Fruit fly (Drosophila melanogaster): ENCODE measurements around the gene alpha-Est4.

The alpha-Est4 gene

dm6 chr3R:7514232-7514863 lies 24.1 kb downstream of the alpha-Est4 start (continued):
- TF ChIP-seq inv (GFP tag; IDR thresholded peaks at IDR 0.05; ENCODE audit: partially characterized antibody) (no peak), sd (tag; optimal IDR thresholded peaks at IDR 0.05) (peak; percentile 51), CG31365 (tag; optimal IDR thresholded peaks at IDR 0.05) (no peak), CG5953 (GFP tag; IDR thresholded peaks at IDR 0.05) (no peak), exex (tag; optimal IDR thresholded peaks at IDR 0.05) (peak; percentile 85), Myb (GFP tag; optimal IDR thresholded peaks at IDR 0.05) (no peak), CG13287 (GFP tag; IDR thresholded peaks at IDR 0.05; ENCODE audit: partially characterized antibody) (no peak), Scr (GFP tag; IDR thresholded peaks at IDR 0.05; ENCODE audit: partially characterized antibody) (no peak), HLHmδ (GFP tag; optimal IDR thresholded peaks at IDR 0.05) (no peak), psq (GFP tag; optimal IDR thresholded peaks at IDR 0.05) (no peak), CG34376 (GFP tag; optimal IDR thresholded peaks at IDR 0.05) (peak; percentile 74), Dfd (GFP tag; optimal IDR thresholded peaks at IDR 0.05) (no peak), pb (GFP tag; optimal IDR thresholded peaks at IDR 0.05) (no peak), Doc3 (GFP tag; IDR thresholded peaks at IDR 0.05; ENCODE audit: partially characterized antibody) (no peak), CG9797 (GFP tag; optimal IDR thresholded peaks at IDR 0.05) (no peak), CG10366 (GFP tag; IDR thresholded peaks at IDR 0.05) (no peak), sqz (GFP tag; optimal IDR thresholded peaks at IDR 0.05) (no peak), CG14667 (GFP tag; IDR thresholded peaks at IDR 0.05) (no peak), hkb (optimal IDR thresholded peaks at IDR 0.05) (no peak), hkb (GFP tag; IDR thresholded peaks at IDR 0.05) (no peak), CG17385 (GFP tag; optimal IDR thresholded peaks at IDR 0.05) (no peak), seq (GFP tag; IDR thresholded peaks at IDR 0.05) (no peak), lab (GFP tag; optimal IDR thresholded peaks at IDR 0.05) (peak; percentile 17), CG10979 (tag; optimal IDR thresholded peaks at IDR 0.05) (no peak)

- no peak for TF ChIP-seq Gug (GFP tag; IDR thresholded peaks at IDR 0.05)
- TF ChIP-seq zfh2 (GFP tag; optimal IDR thresholded peaks at IDR 0.05): no peak
- peak; percentile 21 for TF ChIP-seq stwl (tag; optimal IDR thresholded peaks at IDR 0.05)
- no peak for TF ChIP-seq CG34422 (GFP tag; IDR thresholded peaks at IDR 0.05)
- no peak for TF ChIP-seq Side (GFP tag; optimal IDR thresholded peaks at IDR 0.05)
- no peak for TF ChIP-seq CG7963 (GFP tag; IDR thresholded peaks at IDR 0.05; ENCODE audit: partially characterized antibody)
- no peak for TF ChIP-seq CG11247 (GFP tag; IDR thresholded peaks at IDR 0.05)
- TF ChIP-seq CrebB (tag; optimal IDR thresholded peaks at IDR 0.05): no peak
- no peak for TF ChIP-seq otp (GFP tag; IDR thresholded peaks at IDR 0.05)
- TF ChIP-seq CG12155 (GFP tag; optimal IDR thresholded peaks at IDR 0.05): no peak
- TF ChIP-seq lilli (GFP tag; optimal IDR thresholded peaks at IDR 0.05): no peak
- no peak for TF ChIP-seq fd3F (GFP tag; optimal IDR thresholded peaks at IDR 0.05)
- TF ChIP-seq vvl (GFP tag; IDR thresholded peaks at IDR 0.05): no peak
- TF ChIP-seq CG3065 (GFP tag; optimal IDR thresholded peaks at IDR 0.05): no peak
- TF ChIP-seq al (GFP tag; IDR thresholded peaks at IDR 0.05): no peak
- TF ChIP-seq lola (GFP tag; optimal IDR thresholded peaks at IDR 0.05): no peak
- TF ChIP-seq Kr (GFP tag; optimal IDR thresholded peaks at IDR 0.05): no peak
- TF ChIP-seq CG12769 (tag; optimal IDR thresholded peaks at IDR 0.05): peak; percentile 7
- no peak for TF ChIP-seq CG4328 (GFP tag; optimal IDR thresholded peaks at IDR 0.05)
- no peak for TF ChIP-seq CG30403 (GFP tag; optimal IDR thresholded peaks at IDR 0.05)
- 0 out of 3 replicates have a peak, but pooled peaks have one; percentile 11 for TF ChIP-seq CG2199 (GFP tag; IDR thresholded peaks at IDR 0.05)
- TF ChIP-seq CG8765 (GFP tag; IDR thresholded peaks at IDR 0.05): no peak
- TF ChIP-seq CG15269 (tag; optimal IDR thresholded peaks at IDR 0.05): no peak
- no peak for TF ChIP-seq bowl (GFP tag; IDR thresholded peaks at IDR 0.05)
- TF ChIP-seq NC2β (GFP tag; optimal IDR thresholded peaks at IDR 0.05): no peak
- TF ChIP-seq CG11695 (GFP tag; IDR thresholded peaks at IDR 0.05): no peak
Measured at dm6 chr3R:7508198-7508837, 30.1 kb downstream of the alpha-Est4 start.

Data from whole organism, embryonic.